Worm (Caenorhabditis elegans): ENCODE data around the gene lias-1.
A peak's percentile ranks its signal among the peaks of the same experiment; 100 is the strongest.

The lias-1 gene

ce11 chrIII:3498957-3499356 is 5.9 kb downstream of the lias-1 start, which contains the start of gene M01F1.9:
Gene M01F1.9, minus strand, starts transcription at chrIII:3499057.
- no peak for TF ChIP-seq efl-1 (optimal IDR thresholded peaks at IDR 0.05)
- TF ChIP-seq efl-1 (GFP tag; optimal IDR thresholded peaks at IDR 0.05 in 1 of 2) = peak in 1 of 2 experiments; percentile 54
- no peak for TF ChIP-seq hlh-4 (tag; optimal IDR thresholded peaks at IDR 0.05)

- TF ChIP-seq mef-2 (tag; optimal IDR thresholded peaks at IDR 0.05) = no peak
- TF ChIP-seq unc-98 (GFP tag; IDR thresholded peaks at IDR 0.05) = no peak
- no peak for TF ChIP-seq lin-35 (GFP tag; optimal IDR thresholded peaks at IDR 0.05)
- no peak for TF ChIP-seq ceh-82 (tag; optimal IDR thresholded peaks at IDR 0.05)
- TF ChIP-seq irx-1 (tag; optimal IDR thresholded peaks at IDR 0.05) = no peak
Measured at ce11 chrIII:3493138-3493537, 11.8 kb downstream of the lias-1 start, which contains the start of gene gly-14. Gene gly-14, minus strand, starts transcription at chrIII:3493238.

- no peak for TF ChIP-seq elt-2 (tag; optimal IDR thresholded peaks at IDR 0.05)
- peak in 1 of 3 experiments; percentile 10 for TF ChIP-seq dpl-1 (GFP tag; optimal IDR thresholded peaks at IDR 0.05)
- no peak for TF ChIP-seq isw-1 (GFP tag; IDR thresholded peaks at IDR 0.05)
- no peak for TF ChIP-seq efl-1 (optimal IDR thresholded peaks at IDR 0.05)
- peak; percentile 50 to 91 for TF ChIP-seq efl-1 (GFP tag; optimal IDR thresholded peaks at IDR 0.05 in 1 of 2)
- no peak for TF ChIP-seq lin-39 (tag; optimal IDR thresholded peaks at IDR 0.05)
- TF ChIP-seq elt-3 (tag; optimal IDR thresholded peaks at IDR 0.05) = no peak
- TF ChIP-seq dsc-1 (tag; optimal IDR thresholded peaks at IDR 0.05) = no peak
- TF ChIP-seq lin-35 (GFP tag; optimal IDR thresholded peaks at IDR 0.05) = peak in 1 of 2 experiments; percentile 35
Measured at ce11 chrIII:3488224-3488623, 16.7 kb downstream of the lias-1 start, which contains the start of gene C34C12.7. Gene C34C12.7, minus strand, starts transcription at chrIII:3488341.

ce11 chrIII:3487133-3487532 is 17.8 kb downstream of the lias-1 start:
- TF ChIP-seq ceh-88 (GFP tag; IDR thresholded peaks at IDR 0.05) (no peak), elt-3 (tag; optimal IDR thresholded peaks at IDR 0.05) (peak in 1 of 6 experiments; percentile 62), nhr-11 (tag; optimal IDR thresholded peaks at IDR 0.05) (no peak), ceh-63 (GFP tag; optimal IDR thresholded peaks at IDR 0.05) (no peak), ceh-8 (GFP tag; optimal IDR thresholded peaks at IDR 0.05) (no peak), aly-2 (tag; optimal IDR thresholded peaks at IDR 0.05) (no peak), nhr-12 (tag; optimal IDR thresholded peaks at IDR 0.05) (no peak), nhr-19 (GFP tag; conservative IDR thresholded peaks at IDR 0.05) (no peak), efl-1 (optimal IDR thresholded peaks at IDR 0.05) (no peak), efl-1 (GFP tag; optimal IDR thresholded peaks at IDR 0.05 in 1 of 2) (no peak), blmp-1 (tag; optimal IDR thresholded peaks at IDR 0.05) (peak; percentile 92), mdl-1 (tag; optimal IDR thresholded peaks at IDR 0.05) (no peak)

ce11 chrIII:3486055-3486454 is 18.8 kb downstream of the lias-1 start:
- TF ChIP-seq hlh-17 (GFP tag; optimal IDR thresholded peaks at IDR 0.05; ENCODE audit: borderline replicate concordance) = no peak
- TF ChIP-seq swsn-7 (tag; optimal IDR thresholded peaks at IDR 0.05) = no peak
- no peak for TF ChIP-seq ztf-4 (tag; optimal IDR thresholded peaks at IDR 0.05)
- TF ChIP-seq mef-2 (tag; optimal IDR thresholded peaks at IDR 0.05) = no peak
- no peak for TF ChIP-seq ceh-90 (tag; optimal IDR thresholded peaks at IDR 0.05)
- no peak for TF ChIP-seq sptf-1 (tag; optimal IDR thresholded peaks at IDR 0.05)
- no peak for TF ChIP-seq dsc-1 (tag; optimal IDR thresholded peaks at IDR 0.05)
- TF ChIP-seq egl-13 (tag; optimal IDR thresholded peaks at IDR 0.05) = no peak
- no peak for TF ChIP-seq nhr-20 (tag; optimal IDR thresholded peaks at IDR 0.05)
- TF ChIP-seq hpl-2 (GFP tag; optimal IDR thresholded peaks at IDR 0.05) = no peak
- no peak for TF ChIP-seq tbx-2 (tag; optimal IDR thresholded peaks at IDR 0.05)
- TF ChIP-seq pag-3 (tag; optimal IDR thresholded peaks at IDR 0.05; ENCODE audit: borderline replicate concordance, insufficient read depth) = no peak
- no peak for TF ChIP-seq snpc-4 (tag; optimal IDR thresholded peaks at IDR 0.05)
- TF ChIP-seq aly-2 (tag; optimal IDR thresholded peaks at IDR 0.05) = no peak

All from whole organism, L1 larva.